Worm (Caenorhabditis elegans): Measurements from ENCODE around the gene C34F11.8.

Gene C34F11.8

ce11 chrII:5181497-5181896, 29.3 kb downstream of the C34F11.8 start (continued):
- TF ChIP-seq nhr-47 (tag; optimal IDR thresholded peaks at IDR 0.05), result peak; percentile 81
- peak; percentile 57 to 61 for TF ChIP-seq lin-35 (GFP tag; optimal IDR thresholded peaks at IDR 0.05)
- no peak for TF ChIP-seq C04F5.9 (tag; optimal IDR thresholded peaks at IDR 0.05)
- TF ChIP-seq nhr-85 (tag), result peak; percentile 83
- no peak for TF ChIP-seq nhr-12 (tag; optimal IDR thresholded peaks at IDR 0.05)
- TF ChIP-seq rnt-1 (tag; optimal IDR thresholded peaks at IDR 0.05), result peak; percentile 52
- peak; percentile 11 for TF ChIP-seq pax-3 (tag; optimal IDR thresholded peaks at IDR 0.05)

ce11 chrII:5180272-5180671, 30.5 kb downstream of the C34F11.8 start:
- TF ChIP-seq efl-1 (optimal IDR thresholded peaks at IDR 0.05) (no peak), efl-1 (GFP tag; optimal IDR thresholded peaks at IDR 0.05 in 1 of 2) (peak in 1 of 2 experiments; percentile 62), vab-15 (tag; optimal IDR thresholded peaks at IDR 0.05) (no peak), ztf-4 (tag; optimal IDR thresholded peaks at IDR 0.05) (no peak)

- TF ChIP-seq zip-4 (GFP tag; optimal IDR thresholded peaks at IDR 0.05), result peak; percentile 7
- no peak for TF ChIP-seq blmp-1 (tag; optimal IDR thresholded peaks at IDR 0.05)
- no peak for TF ChIP-seq nhr-71 (tag; optimal IDR thresholded peaks at IDR 0.05)
- TF ChIP-seq elt-3 (tag; optimal IDR thresholded peaks at IDR 0.05), result no peak
- no peak for TF ChIP-seq hlh-17 (GFP tag; optimal IDR thresholded peaks at IDR 0.05; ENCODE audit: borderline replicate concordance)
- no peak for TF ChIP-seq ceh-8 (GFP tag; optimal IDR thresholded peaks at IDR 0.05)
- TF ChIP-seq efl-1 (optimal IDR thresholded peaks at IDR 0.05), result no peak
- no peak for TF ChIP-seq efl-1 (GFP tag; optimal IDR thresholded peaks at IDR 0.05 in 1 of 2)
- TF ChIP-seq pqm-1 (tag; optimal IDR thresholded peaks at IDR 0.05), result no peak
- no peak for TF ChIP-seq unc-62 (GFP tag; optimal IDR thresholded peaks at IDR 0.05)
- TF ChIP-seq ceh-63 (GFP tag; optimal IDR thresholded peaks at IDR 0.05), result no peak
- no peak for TF ChIP-seq ama-1 (optimal IDR thresholded peaks at IDR 0.05)
- TF ChIP-seq grh-1 (GFP tag; IDR thresholded peaks at IDR 0.05), result no peak
- TF ChIP-seq elt-2 (tag; optimal IDR thresholded peaks at IDR 0.05), result peak; percentile 1
- TF ChIP-seq nhr-12 (tag; optimal IDR thresholded peaks at IDR 0.05), result no peak
Measured at ce11 chrII:5178609-5179008, 32.2 kb downstream of the C34F11.8 start.

- no peak for TF ChIP-seq egl-13 (tag; optimal IDR thresholded peaks at IDR 0.05)
- TF ChIP-seq fkh-8 (tag; optimal IDR thresholded peaks at IDR 0.05), result no peak
- no peak for TF ChIP-seq ets-5 (GFP tag; IDR thresholded peaks at IDR 0.05)
- TF ChIP-seq C04F5.9 (tag; optimal IDR thresholded peaks at IDR 0.05), result no peak
- no peak for TF ChIP-seq nhr-90 (tag; optimal IDR thresholded peaks at IDR 0.05; ENCODE audit: poor library complexity)
- no peak for TF ChIP-seq F16B12.6 (tag; optimal IDR thresholded peaks at IDR 0.05)
- TF ChIP-seq nhr-12 (tag; optimal IDR thresholded peaks at IDR 0.05), result no peak
Measured at ce11 chrII:5177902-5178301, 32.9 kb downstream of the C34F11.8 start, which contains the start of gene C27D6.12. C27D6.12 (minus strand) TSS chrII:5178002.

ce11 chrII:5176934-5177333, 33.8 kb downstream of the C34F11.8 start:
- TF ChIP-seq nhr-77 (tag; optimal IDR thresholded peaks at IDR 0.05) (no peak), nhr-28 (tag; optimal IDR thresholded peaks at IDR 0.05) (no peak), ceh-8 (GFP tag; optimal IDR thresholded peaks at IDR 0.05) (no peak), tlp-1 (tag; optimal IDR thresholded peaks at IDR 0.05) (no peak), lin-13 (GFP tag; optimal IDR thresholded peaks at IDR 0.05) (no peak), rnt-1 (tag; optimal IDR thresholded peaks at IDR 0.05) (no peak), nhr-85 (tag) (no peak)

ce11 chrII:5174370-5174769, 36.4 kb downstream of the C34F11.8 start, which contains the start of gene C27D6.3:
C27D6.3 (minus strand) TSS chrII:5174470.
- TF ChIP-seq ceh-90 (tag; optimal IDR thresholded peaks at IDR 0.05) (no peak), nhr-47 (tag; optimal IDR thresholded peaks at IDR 0.05) (no peak), ceh-63 (GFP tag; optimal IDR thresholded peaks at IDR 0.05) (no peak), unc-130 (tag; optimal IDR thresholded peaks at IDR 0.05) (no peak), hlh-17 (GFP tag; optimal IDR thresholded peaks at IDR 0.05; ENCODE audit: borderline replicate concordance) (no peak), aha-1 (tag; optimal IDR thresholded peaks at IDR 0.05) (no peak), lir-3 (tag; optimal IDR thresholded peaks at IDR 0.05; ENCODE audit: poor library complexity) (no peak)

Data from whole organism, L1 larva.